Fruit fly (Drosophila melanogaster) whole organism, embryonic: ENCODE data around the gene CG6928.

ENCODE experiments used
- Awh ChIP-seq: fragments of 200-800 bp; sonication (Bioruptor generic); IDR thresholded peaks from 2 replicates; pipeline ENCODE4, ENCODE4 v1.3.6; 2022; ENCODE audit warnings: missing biosample characterization, missing genetic modification characterization
- BEAF-32 ChIP-seq: fragments of 200-800 bp; sonication (Bioruptor generic); optimal IDR thresholded peaks from 3 replicates; lab custom pipeline; 2017; ENCODE audit warnings: missing biosample characterization, missing genetic modification characterization, mild to moderate bottlenecking, moderate library complexity, missing genetic modification reagents
- CG10462 ChIP-seq: fragments of 200-800 bp; sonication (Bioruptor generic); optimal IDR thresholded peaks from 2 replicates; lab custom pipeline; 2016; ENCODE audit warnings: missing biosample characterization, missing genetic modification characterization
- CG10565 ChIP-seq: fragments of 200-800 bp; sonication (Bioruptor generic); optimal IDR thresholded peaks from 3 replicates; lab custom pipeline; 2016; ENCODE audit warnings: missing biosample characterization, mild to moderate bottlenecking, missing genetic modification characterization
- CG11085 ChIP-seq: fragments of 200-800 bp; sonication (Bioruptor generic); IDR thresholded peaks from 2 replicates; pipeline ENCODE4 v1.3.6; 2022; ENCODE audit warnings: missing biosample characterization, missing genetic modification characterization
- CG13424 ChIP-seq: fragments of 200-800 bp; sonication (Bioruptor generic); optimal IDR thresholded peaks from 2 replicates; lab custom pipeline; 2019; ENCODE audit warnings: missing biosample characterization, mild to moderate bottlenecking, missing genetic modification characterization, moderate library complexity
- CG14014 ChIP-seq: fragments of 200-800 bp; sonication (Bioruptor generic); IDR thresholded peaks from 2 replicates; pipeline ENCODE4 v1.3.6; 2022; ENCODE audit warnings: missing biosample characterization, missing genetic modification characterization
- CG14667 ChIP-seq: fragments of 200-800 bp; sonication (Bioruptor generic); IDR thresholded peaks from 2 replicates; pipeline ENCODE4 v1.3.6; 2022; ENCODE audit warnings: missing biosample characterization, missing genetic modification characterization
- CG14965 ChIP-seq: fragments of 200-800 bp; sonication (Bioruptor generic); optimal IDR thresholded peaks from 2 replicates; lab custom pipeline; 2016; ENCODE audit warnings: missing biosample characterization, missing genetic modification characterization, borderline replicate concordance
- CG17328 ChIP-seq: fragments of 200-800 bp; sonication (Bioruptor generic); IDR thresholded peaks from 2 replicates; pipeline ENCODE4 v1.3.6; 2022; ENCODE audit warnings: missing biosample characterization, missing genetic modification characterization
- CG1792 ChIP-seq: fragments of 200-800 bp; sonication (Bioruptor generic); optimal IDR thresholded peaks from 2 replicates; lab custom pipeline; 2016; ENCODE audit warnings: missing biosample characterization, missing genetic modification characterization
- CG18011 ChIP-seq: fragments of 200-800 bp; sonication (Bioruptor generic); optimal IDR thresholded peaks from 2 replicates; lab custom pipeline; 2017; ENCODE audit warnings: missing biosample characterization, missing genetic modification characterization, mild to moderate bottlenecking, moderate library complexity, missing genotype
- CG32767 ChIP-seq: fragments of 200-800 bp; sonication (Bioruptor generic); IDR thresholded peaks from 2 replicates; pipeline ENCODE4 v1.3.6; 2022; ENCODE audit warnings: missing biosample characterization, missing genetic modification characterization
- CG4617 ChIP-seq: fragments of 200-800 bp; sonication (Bioruptor generic); optimal IDR thresholded peaks from 3 replicates; lab custom pipeline; 2016; ENCODE audit warnings: missing biosample characterization, missing genetic modification characterization, borderline replicate concordance
- CG5180 ChIP-seq: fragments of 200-800 bp; sonication (Bioruptor generic); optimal IDR thresholded peaks from 3 replicates; lab custom pipeline; 2017; ENCODE audit warnings: missing biosample characterization, missing genetic modification characterization, mild to moderate bottlenecking, moderate library complexity, missing genetic modification reagents
- CG7963 ChIP-seq: fragments of 200-800 bp; sonication (Bioruptor generic); IDR thresholded peaks from 3 replicates; pipeline ENCODE4 v1.3.6; 2022; ENCODE audit warnings: missing biosample characterization, missing genetic modification characterization; ENCODE audit not compliant: partially characterized antibody
- CG8089 ChIP-seq: fragments of 200-800 bp; sonication (Bioruptor generic); optimal IDR thresholded peaks from 3 replicates; lab custom pipeline; 2016; ENCODE audit warnings: missing biosample characterization, missing genetic modification characterization
- CG8388 ChIP-seq: fragments of 200-800 bp; sonication (Bioruptor generic); optimal IDR thresholded peaks from 2 replicates; lab custom pipeline; 2019; ENCODE audit warnings: missing biosample characterization, mild to moderate bottlenecking, missing genetic modification characterization, moderate library complexity
- CG9437 ChIP-seq: fragments of 200-800 bp; sonication (Bioruptor generic); optimal IDR thresholded peaks from 2 replicates; lab custom pipeline; 2018; ENCODE audit warnings: missing biosample characterization, mild to moderate bottlenecking, missing genetic modification characterization
- Dek ChIP-seq: fragments of 200-800 bp; sonication (Bioruptor generic); optimal IDR thresholded peaks from 3 replicates; lab custom pipeline; 2019; ENCODE audit warnings: missing biosample characterization, mild to moderate bottlenecking, missing genetic modification characterization, moderate library complexity
- E2f2 ChIP-seq: fragments of 200-800 bp; sonication (Bioruptor generic); IDR thresholded peaks from 2 replicates; pipeline ENCODE4 v1.3.6; 2022; ENCODE audit warnings: missing biosample characterization, missing genetic modification characterization
- Elba2 ChIP-seq: fragments of 200-800 bp; sonication (Bioruptor generic); optimal IDR thresholded peaks from 3 replicates; lab custom pipeline; 2016; ENCODE audit warnings: missing biosample characterization, missing genetic modification characterization
- HLHmδ ChIP-seq: fragments of 200-800 bp; sonication (Bioruptor generic); optimal IDR thresholded peaks from 2 replicates; lab custom pipeline; 2018; ENCODE audit warnings: missing biosample characterization, mild to moderate bottlenecking, missing genetic modification characterization, moderate library complexity
- Hand ChIP-seq: fragments of 200-800 bp; sonication (Bioruptor generic); optimal IDR thresholded peaks from 2 replicates; lab custom pipeline; 2017; ENCODE audit warnings: mild to moderate bottlenecking, missing biosample characterization, missing genetic modification reagents, missing genetic modification characterization
- Jarid2 ChIP-seq: fragments of 200-800 bp; sonication (Bioruptor generic); optimal IDR thresholded peaks from 3 replicates; lab custom pipeline; 2017; ENCODE audit warnings: mild to moderate bottlenecking, missing biosample characterization, missing genetic modification reagents, missing genetic modification characterization
- Kr ChIP-seq: fragments of 200-800 bp; sonication (Bioruptor generic); optimal IDR thresholded peaks from 2 replicates; lab custom pipeline; 2017; ENCODE audit warnings: missing biosample characterization, mild to moderate bottlenecking, missing genetic modification characterization
- MESR4 ChIP-seq: fragments of 200-800 bp; sonication (Bioruptor generic); optimal IDR thresholded peaks from 2 replicates; lab custom pipeline; 2018; ENCODE audit warnings: missing biosample characterization, mild to moderate bottlenecking, missing genetic modification characterization, moderate library complexity
- Max ChIP-seq: fragments of 200-800 bp; sonication (Bioruptor generic); optimal IDR thresholded peaks from 2 replicates; lab custom pipeline; 2016; ENCODE audit warnings: missing biosample characterization, mild to moderate bottlenecking, missing genetic modification characterization
- Ptx1 ChIP-seq: fragments of 200-800 bp; sonication (Bioruptor generic); IDR thresholded peaks from 2 replicates; pipeline ENCODE4 v1.3.6; 2022; ENCODE audit warnings: missing biosample characterization, missing genetic modification characterization
- Scr ChIP-seq: fragments of 200-800 bp; sonication (Bioruptor generic); IDR thresholded peaks from 2 replicates; pipeline ENCODE4 v1.3.6; 2022; ENCODE audit warnings: missing biosample characterization, missing genetic modification characterization; ENCODE audit not compliant: partially characterized antibody
- Taf1 ChIP-seq: fragments of 200-800 bp; sonication (Bioruptor generic); IDR thresholded peaks from 2 replicates; pipeline ENCODE4 v1.3.6; 2022; ENCODE audit warnings: missing biosample characterization, missing genetic modification characterization
- YL-1 ChIP-seq: fragments of 200-800 bp; sonication (Bioruptor generic); optimal IDR thresholded peaks from 3 replicates; lab custom pipeline; 2017; ENCODE audit warnings: missing biosample characterization, mild to moderate bottlenecking, missing genetic modification characterization
- al ChIP-seq: fragments of 200-800 bp; sonication (Bioruptor generic); IDR thresholded peaks from 2 replicates; pipeline ENCODE4 v1.3.6; 2022; ENCODE audit warnings: missing biosample characterization, missing genetic modification characterization
- aop ChIP-seq: fragments of 200-800 bp; sonication (Bioruptor generic); IDR thresholded peaks from 2 replicates; pipeline ENCODE4 v1.3.6; 2022; ENCODE audit warnings: missing biosample characterization, missing genetic modification characterization
- ato ChIP-seq: fragments of 200-800 bp; sonication (Bioruptor generic); IDR thresholded peaks from 2 replicates; pipeline ENCODE4 v1.3.6; 2022; ENCODE audit warnings: missing biosample characterization, missing genetic modification characterization; ENCODE audit not compliant: partially characterized antibody
- bowl ChIP-seq: fragments of 200-800 bp; sonication (Bioruptor generic); IDR thresholded peaks from 2 replicates; pipeline ENCODE4 v1.3.6; 2022; ENCODE audit warnings: missing biosample characterization, missing genetic modification characterization
- cg ChIP-seq: fragments of 200-800 bp; sonication (Bioruptor generic); optimal IDR thresholded peaks from 3 replicates; lab custom pipeline; 2019; ENCODE audit warnings: missing biosample characterization, mild to moderate bottlenecking, missing genetic modification characterization, moderate library complexity
- chif ChIP-seq, 2 experiments: fragments of 200-800 bp; sonication (Bioruptor generic); optimal IDR thresholded peaks; 3 replicates each; lab custom pipeline; 2016; ENCODE audit warnings: missing biosample characterization in 2 of 2, missing genetic modification characterization in 2 of 2
- gfzf ChIP-seq: fragments of 200-800 bp; sonication (Bioruptor generic); optimal IDR thresholded peaks from 2 replicates; lab custom pipeline; 2016; ENCODE audit warnings: missing biosample characterization, mild to moderate bottlenecking, missing genetic modification characterization, moderate library complexity
- gsb ChIP-seq: fragments of 200-800 bp; sonication (Bioruptor generic); IDR thresholded peaks from 2 replicates; pipeline ENCODE4 v1.3.6; 2022; ENCODE audit warnings: missing biosample characterization, missing genetic modification characterization
- hth ChIP-seq: fragments of >200 bp; optimal IDR thresholded peaks from 2 replicates; lab custom pipeline; 2017; ENCODE audit warnings: inconsistent platforms
- jumu ChIP-seq: fragments of 200-800 bp; sonication (Bioruptor generic); optimal IDR thresholded peaks from 3 replicates; lab custom pipeline; 2016; ENCODE audit warnings: missing biosample characterization, missing genetic modification characterization
- mam ChIP-seq: fragments of 200-800 bp; sonication (Bioruptor generic); optimal IDR thresholded peaks from 3 replicates; lab custom pipeline; 2016; ENCODE audit warnings: missing biosample characterization, missing genetic modification characterization
- mld ChIP-seq: fragments of 200-800 bp; sonication (Bioruptor generic); IDR thresholded peaks from 3 replicates; pipeline ENCODE4 v1.3.6; 2022; ENCODE audit warnings: missing biosample characterization, missing genetic modification characterization; ENCODE audit not compliant: partially characterized antibody
- nmo ChIP-seq: fragments of 200-800 bp; sonication (Bioruptor generic); optimal IDR thresholded peaks from 2 replicates; lab custom pipeline; 2018; ENCODE audit warnings: missing biosample characterization, mild to moderate bottlenecking, missing genetic modification characterization, moderate library complexity
- onecut ChIP-seq: fragments of 200-800 bp; sonication (Bioruptor generic); IDR thresholded peaks from 2 replicates; pipeline ENCODE4 v1.3.6; 2022; ENCODE audit warnings: missing biosample characterization, missing genetic modification characterization
- pita ChIP-seq: fragments of 200-800 bp; sonication (Bioruptor generic); optimal IDR thresholded peaks from 2 replicates; lab custom pipeline; 2017; ENCODE audit warnings: missing biosample characterization, mild to moderate bottlenecking, missing genetic modification characterization
- pros ChIP-seq: fragments of 200-800 bp; sonication (Bioruptor generic); optimal IDR thresholded peaks from 3 replicates; lab custom pipeline; 2019; ENCODE audit warnings: missing biosample characterization, mild to moderate bottlenecking, missing genetic modification characterization, moderate library complexity
- pzg ChIP-seq: fragments of 200-800 bp; sonication (Bioruptor generic); optimal IDR thresholded peaks from 3 replicates; lab custom pipeline; 2018; ENCODE audit warnings: missing biosample characterization, mild to moderate bottlenecking, missing genetic modification characterization, moderate library complexity
- sob ChIP-seq: fragments of 200-800 bp; sonication (Bioruptor generic); IDR thresholded peaks from 2 replicates; pipeline ENCODE4 v1.3.6; 2022; ENCODE audit warnings: missing biosample characterization, missing genetic modification characterization
- stwl ChIP-seq: fragments of 200-800 bp; sonication (Bioruptor generic); optimal IDR thresholded peaks from 3 replicates; lab custom pipeline; 2018; ENCODE audit warnings: missing biosample characterization, mild to moderate bottlenecking, missing genetic modification characterization, moderate library complexity
- yki ChIP-seq: fragments of >200 bp; optimal IDR thresholded peaks from 3 replicates; lab custom pipeline; 2018

Gene CG6928

dm6 chr3L:11997959-11998358, 5.0 kb upstream of the CG6928 start, which contains the start of gene Grip163 (continued):
- TF ChIP-seq nmo (GFP tag; lab: Kevin White, UChicago) (no peak), BEAF-32 (peak; percentile 6), chif (GFP tag; optimal IDR thresholded peaks at IDR 0.05; lab: Kevin White, UChicago) (no peak), CG10462 (GFP tag; lab: Kevin White, UChicago) (no peak), pzg (peak; percentile 17), mam (GFP tag; lab: Kevin White, UChicago) (no peak), CG4617 (GFP tag; lab: Kevin White, UChicago) (peak; percentile 4), CG17328 (GFP tag; lab: Robert Waterston, UW) (no peak), pros (GFP tag; lab: Kevin White, UChicago) (no peak), CG18011 (no peak), Ptx1 (GFP tag; lab: Robert Waterston, UW) (no peak), Elba2 (GFP tag; lab: Kevin White, UChicago) (peak; percentile 20), CG32767 (GFP tag; lab: Robert Waterston, UW) (no peak), HLHmδ (GFP tag; lab: Kevin White, UChicago) (no peak), CG10565 (GFP tag; lab: Kevin White, UChicago) (no peak), yki (lab: Kevin White, UChicago) (no peak), bowl (GFP tag; lab: Robert Waterston, UW) (no peak), gsb (GFP tag; lab: Robert Waterston, UW) (no peak), YL-1 (GFP tag; lab: Kevin White, UChicago) (peak; percentile 21), jumu (GFP tag; lab: Kevin White, UChicago) (no peak), CG8388 (GFP tag; lab: Kevin White, UChicago) (no peak), CG8089 (GFP tag; lab: Kevin White, UChicago) (no peak), onecut (GFP tag; lab: Robert Waterston, UW) (peak; percentile 78), mld (GFP tag; lab: Robert Waterston, UW) (no peak), Hand (GFP tag; lab: Kevin White, UChicago) (no peak), Dek (tag; lab: Kevin White, UChicago) (no peak), gfzf (GFP tag; lab: Kevin White, UChicago) (peak; percentile 70), Jarid2 (GFP tag; lab: Kevin White, UChicago) (no peak), cg (GFP tag; lab: Kevin White, UChicago) (no peak), ato (GFP tag; lab: Robert Waterston, UW) (no peak), CG14014 (no peak), E2f2 (GFP tag; lab: Robert Waterston, UW) (peak; percentile 13; the same call in 1 of the 2 replicates), CG11085 (GFP tag; lab: Robert Waterston, UW) (no peak), CG9437 (GFP tag; lab: Kevin White, UChicago) (no peak), aop (GFP tag; lab: Robert Waterston, UW) (no peak), CG13424 (tag; lab: Kevin White, UChicago) (no peak), Awh (GFP tag; lab: Robert Waterston, UW) (no peak), Max (GFP tag; lab: Kevin White, UChicago) (no peak), stwl (tag; lab: Kevin White, UChicago) (peak; percentile 52), CG14667 (GFP tag; lab: Robert Waterston, UW) (no peak), al (GFP tag; lab: Robert Waterston, UW) (no peak), pita (GFP tag; lab: Kevin White, UChicago) (no peak), Taf1 (GFP tag; lab: Robert Waterston, UW) (no peak), CG14965 (GFP tag; lab: Kevin White, UChicago) (no peak), CG1792 (no peak), sob (GFP tag; lab: Robert Waterston, UW) (no peak), MESR4 (GFP tag; lab: Kevin White, UChicago) (peak; percentile 46), Scr (GFP tag; lab: Robert Waterston, UW) (peak; percentile 15; the same call in 1 of the 2 replicates), CG5180 (GFP tag; lab: Kevin White, UChicago) (no peak), Kr (GFP tag; lab: Kevin White, UChicago) (no peak), hth (lab: Kevin White, UChicago) (no peak), CG7963 (GFP tag; lab: Robert Waterston, UW) (no peak)
